Fruit fly (Drosophila melanogaster): ENCODE data around the gene CG15386.

The CG15386 gene

dm6 chr2L:2179366-2179765, 37.7 kb downstream of the CG15386 start (continued):
- TF ChIP-seq CG16863 (GFP tag; optimal IDR thresholded peaks at IDR 0.05) (peak; percentile 60), Fer3 (tag; optimal IDR thresholded peaks at IDR 0.05) (peak; percentile 80), tgo (GFP tag; IDR thresholded peaks at IDR 0.05) (peak; percentile 74), CG11085 (GFP tag; IDR thresholded peaks at IDR 0.05) (peak; percentile 46; the same call in 1 of the 2 replicates), Atf6 (GFP tag; IDR thresholded peaks at IDR 0.05) (peak; percentile 76), vnd (GFP tag; IDR thresholded peaks at IDR 0.05; ENCODE audit: partially characterized antibody) (no peak), CG9215 (GFP tag; IDR thresholded peaks at IDR 0.05) (peak; percentile 72; the same call in 1 of the 2 replicates), CG13123 (GFP tag; optimal IDR thresholded peaks at IDR 0.05) (peak; percentile 34), ems (GFP tag; optimal IDR thresholded peaks at IDR 0.05) (peak; percentile 56), CG2712 (tag; optimal IDR thresholded peaks at IDR 0.05) (peak; percentile 81), shn (GFP tag; optimal IDR thresholded peaks at IDR 0.05) (peak; percentile 86), Dref (GFP tag; IDR thresholded peaks at IDR 0.05) (no peak), CG17328 (GFP tag; IDR thresholded peaks at IDR 0.05) (no peak), exex (tag; optimal IDR thresholded peaks at IDR 0.05) (peak; percentile 89), CG11560 (tag; IDR thresholded peaks at IDR 0.05) (peak; percentile 57; the same call in 1 of the 3 replicates), tx (GFP tag; optimal IDR thresholded peaks at IDR 0.05) (peak; percentile 79), Mrtf (GFP tag; IDR thresholded peaks at IDR 0.05) (peak; percentile 68), vvl (GFP tag; IDR thresholded peaks at IDR 0.05) (peak; percentile 66; the same call in 1 of the 2 replicates), Lim3 (GFP tag; IDR thresholded peaks at IDR 0.05) (no peak), gce (GFP tag; IDR thresholded peaks at IDR 0.05) (no peak), Sry-δ (GFP tag; optimal IDR thresholded peaks at IDR 0.05) (peak; percentile 36), br (optimal IDR thresholded peaks at IDR 0.05) (no peak), Ravus (GFP tag; IDR thresholded peaks at IDR 0.05) (peak; percentile 34; the same call in 1 of the 2 replicates), Dad (GFP tag; optimal IDR thresholded peaks at IDR 0.05) (peak; percentile 35), CG8478 (optimal IDR thresholded peaks at IDR 0.05) (no peak), CG10366 (GFP tag; IDR thresholded peaks at IDR 0.05) (peak; percentile 69), Med (GFP tag) (peak; percentile 96), CkIIα-i1 (GFP tag; IDR thresholded peaks at IDR 0.05) (no peak), Dip3 (GFP tag; optimal IDR thresholded peaks at IDR 0.05) (peak; percentile 78), D19B (GFP tag; optimal IDR thresholded peaks at IDR 0.05) (peak; percentile 97), chn (GFP tag; optimal IDR thresholded peaks at IDR 0.05) (peak; percentile 74), usp (GFP tag; optimal IDR thresholded peaks at IDR 0.05) (no peak), lilli (GFP tag; optimal IDR thresholded peaks at IDR 0.05) (peak; percentile 85), CG4282 (GFP tag; optimal IDR thresholded peaks at IDR 0.05) (peak; percentile 57), Dbx (GFP tag; IDR thresholded peaks at IDR 0.05) (peak; percentile 73; the same call in 2 of the 3 replicates), Neu2 (GFP tag; optimal IDR thresholded peaks at IDR 0.05; ENCODE audit: borderline replicate concordance) (no peak), CG9797 (GFP tag; optimal IDR thresholded peaks at IDR 0.05) (no peak), scrt (GFP tag; optimal IDR thresholded peaks at IDR 0.05) (peak; percentile 60), z (GFP tag; IDR thresholded peaks at IDR 0.05) (no peak)

dm6 chr2L:2178810-2179143, 38.3 kb downstream of the CG15386 start:
- TF ChIP-seq CG7786 (GFP tag; optimal IDR thresholded peaks at IDR 0.05) = no peak
- no peak for TF ChIP-seq Gug (GFP tag; IDR thresholded peaks at IDR 0.05)
- no peak for TF ChIP-seq CG1529 (GFP tag; optimal IDR thresholded peaks at IDR 0.05)
- no peak for TF ChIP-seq mld (GFP tag; IDR thresholded peaks at IDR 0.05; ENCODE audit: partially characterized antibody)
- TF ChIP-seq CG3995 (GFP tag; optimal IDR thresholded peaks at IDR 0.05) = no peak
- no peak for TF ChIP-seq cad (GFP tag; optimal IDR thresholded peaks at IDR 0.05)
- no peak for TF ChIP-seq CG3163 (GFP tag; optimal IDR thresholded peaks at IDR 0.05)
- no peak for TF ChIP-seq CG2116 (GFP tag; optimal IDR thresholded peaks at IDR 0.05)
- TF ChIP-seq cg (GFP tag; optimal IDR thresholded peaks at IDR 0.05) = no peak
- no peak for TF ChIP-seq NC2α (GFP tag; optimal IDR thresholded peaks at IDR 0.05)
- peak; percentile 46; the same call in 1 of the 2 replicates for TF ChIP-seq wdn (GFP tag; IDR thresholded peaks at IDR 0.05)
- no peak for TF ChIP-seq gcm (GFP tag; optimal IDR thresholded peaks at IDR 0.05)
- no peak for TF ChIP-seq CG1233 (GFP tag; optimal IDR thresholded peaks at IDR 0.05)
- TF ChIP-seq Bteb2 (GFP tag; optimal IDR thresholded peaks at IDR 0.05) = no peak
- TF ChIP-seq CG2120 (GFP tag; optimal IDR thresholded peaks at IDR 0.05) = peak; percentile 18
- TF ChIP-seq MTF-1 (GFP tag; optimal IDR thresholded peaks at IDR 0.05; ENCODE audit: borderline replicate concordance) = no peak
- TF ChIP-seq CG30403 (GFP tag; optimal IDR thresholded peaks at IDR 0.05) = peak; percentile 4

Data from whole organism, embryonic.